Worm (Caenorhabditis elegans): ENCODE data around the gene srw-29.

DNA sequence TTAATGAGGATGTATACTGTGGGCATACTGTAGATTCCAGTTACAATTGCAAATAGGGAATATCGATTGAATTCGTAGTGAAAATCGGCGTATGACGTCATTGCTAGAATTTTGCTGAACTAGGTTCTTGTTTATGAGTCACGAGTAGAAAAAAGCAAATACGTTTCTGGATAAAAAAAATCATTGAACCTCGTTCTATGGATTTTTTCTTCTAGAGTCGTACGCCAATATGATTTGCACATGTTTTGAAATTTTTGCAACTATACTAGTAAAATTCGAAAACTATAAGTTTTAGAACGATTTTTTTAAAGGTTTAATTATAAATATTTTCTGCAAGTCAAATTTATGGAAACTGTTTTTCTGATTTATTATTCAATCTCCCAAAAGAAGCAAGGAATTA lies 43.5 kb upstream of the srw-29 start, which contains the start of gene sru-44:
- no peak for TF ChIP-seq ama-1 (optimal IDR thresholded peaks at IDR 0.05)
- no peak for TF ChIP-seq hnd-1 (tag; optimal IDR thresholded peaks at IDR 0.05)
- no peak for TF ChIP-seq pes-1 (GFP tag; IDR thresholded peaks at IDR 0.05)
- no peak for TF ChIP-seq tbx-11 (GFP tag; IDR thresholded peaks at IDR 0.05)
- TF ChIP-seq tbx-37 (GFP tag; conservative IDR thresholded peaks at IDR 0.05): no peak
- TF ChIP-seq ceh-13 (GFP tag; optimal IDR thresholded peaks at IDR 0.05): no peak
- no peak for TF ChIP-seq tra-4 (tag; optimal IDR thresholded peaks at IDR 0.05)
- TF ChIP-seq B0310.2 (tag; optimal IDR thresholded peaks at IDR 0.05): no peak
- no peak for TF ChIP-seq hmbx-1 (tag; optimal IDR thresholded peaks at IDR 0.05)
- TF ChIP-seq aly-1 (tag; optimal IDR thresholded peaks at IDR 0.05): no peak
- TF ChIP-seq scrt-1 (GFP tag; IDR thresholded peaks at IDR 0.05): no peak
- no peak for TF ChIP-seq ets-7 (tag; optimal IDR thresholded peaks at IDR 0.05)

Measured in whole organism, early embryonic.